Worm (Caenorhabditis elegans) whole organism, L4 larva: Measurements from ENCODE around the gene nmy-3.
"Not testable (repeated sequence)": the region's sequence is repeated elsewhere in the genome, so short reads cannot be mapped to it uniquely, and the experiment has no call there.

Source experiments
- F10B5.3 ChIP-seq: sonication (generic microtip); optimal IDR thresholded peaks from 2 replicates; lab custom pipeline; 2016; ENCODE audit warnings: mild to moderate bottlenecking, missing genetic modification characterization, missing compliant biosample characterization
- Y5F2A.4 ChIP-seq: fragments of 200-800 bp; sonication (Bioruptor generic); optimal IDR thresholded peaks from 2 replicates; lab custom pipeline; 2018; ENCODE audit warnings: mild to moderate bottlenecking, missing genetic modification characterization, missing compliant biosample characterization
- aha-1 ChIP-seq: fragments of 150-350 bp; peaks from one replicate; lab custom pipeline; 2014; ENCODE audit warnings: missing biosample characterization, missing genetic modification characterization
- attf-4 ChIP-seq: sonication (generic microtip); optimal IDR thresholded peaks from 3 replicates; lab custom pipeline; 2017; ENCODE audit warnings: missing biosample characterization, missing genetic modification characterization
- ceh-82 ChIP-seq: sonication (generic microtip); optimal IDR thresholded peaks from 2 replicates; lab custom pipeline; 2017; ENCODE audit warnings: missing biosample characterization, missing genetic modification characterization
- cey-2 ChIP-seq: sonication (generic microtip); optimal IDR thresholded peaks from 3 replicates; lab custom pipeline; 2017; ENCODE audit warnings: missing genetic modification characterization, mild to moderate bottlenecking, missing compliant biosample characterization, antibody characterized with exemption, borderline replicate concordance; ENCODE audit not compliant: insufficient read depth
- ctbp-1 ChIP-seq: fragments of 200-800 bp; sonication (Bioruptor generic); IDR thresholded peaks from 2 replicates; pipeline ENCODE4 v1.3.6; 2022; ENCODE audit warnings: missing genetic modification reagents, missing genetic modification characterization, missing compliant biosample characterization
- daf-16 ChIP-seq, 3 experiments: sonication (generic microtip); optimal IDR thresholded peaks; 2 replicates each; lab custom pipeline; 2016 to 2017; ENCODE audit warnings: missing genetic modification characterization in 3 of 3, missing genetic modification reagents in 3 of 3, mild to moderate bottlenecking in 2 of 3, missing compliant biosample characterization in 2 of 3, missing biosample characterization in 1 of 3, moderate library complexity in 1 of 3
- daf-8 ChIP-seq: fragments of 200-800 bp; sonication (Bioruptor generic); IDR thresholded peaks from 2 replicates; pipeline ENCODE4 v1.3.6; 2022; ENCODE audit warnings: missing genetic modification characterization, missing compliant biosample characterization
- dmd-9 ChIP-seq: fragments of 200-800 bp; sonication (Bioruptor generic); IDR thresholded peaks from 2 replicates; pipeline ENCODE4 v1.3.6; 2022; ENCODE audit warnings: missing genetic modification reagents, missing genetic modification characterization, missing compliant biosample characterization
- dpl-1 ChIP-seq: fragments of 150-350 bp; optimal IDR thresholded peaks from 2 replicates; lab custom pipeline; 2014; ENCODE audit warnings: missing biosample characterization, missing genetic modification reagents, missing genetic modification characterization
- duxl-1 ChIP-seq: sonication (generic microtip); optimal IDR thresholded peaks from 2 replicates; lab custom pipeline; 2016; ENCODE audit warnings: mild to moderate bottlenecking, missing genetic modification characterization, moderate library complexity, missing compliant biosample characterization; ENCODE audit not compliant: poor library complexity
- fkh-10 ChIP-seq: fragments of 150-350 bp; optimal IDR thresholded peaks from 2 replicates; lab custom pipeline; 2014; ENCODE audit warnings: missing biosample characterization, missing genetic modification reagents, missing genetic modification characterization
- gei-8 ChIP-seq: fragments of 200-800 bp; sonication (Bioruptor generic); optimal IDR thresholded peaks from 2 replicates; lab custom pipeline; 2018; ENCODE audit warnings: mild to moderate bottlenecking, missing genetic modification characterization, missing compliant biosample characterization
- hlh-11 ChIP-seq: fragments of 200-800 bp; sonication (Bioruptor generic); optimal IDR thresholded peaks from 2 replicates; lab custom pipeline; 2018; ENCODE audit warnings: mild to moderate bottlenecking, missing genetic modification characterization, missing compliant biosample characterization
- lin-39 ChIP-seq: fragments of 150-350 bp; optimal IDR thresholded peaks from 2 replicates; lab custom pipeline; 2014; ENCODE audit warnings: missing biosample characterization, missing genetic modification reagents, missing genetic modification characterization
- lsy-2 ChIP-seq, 2 experiments: fragments of 150-350 bp in 1 of 2; sonication (generic microtip) in 1 of 2; optimal IDR thresholded peaks; 2 replicates each; lab custom pipeline; 2014 to 2017; ENCODE audit warnings: missing biosample characterization in 2 of 2, missing genetic modification characterization in 2 of 2
- madf-9 ChIP-seq: fragments of 200-800 bp; sonication (Bioruptor generic); conservative IDR thresholded peaks from 2 replicates; pipeline ENCODE4 v1.3.6; 2022; ENCODE audit warnings: missing genetic modification reagents, missing genetic modification characterization, missing compliant biosample characterization
- mdl-1 ChIP-seq, 2 experiments: fragments of 150-350 bp in 1 of 2; sonication (generic microtip) in 1 of 2; optimal IDR thresholded peaks; 2 replicates each; lab custom pipeline; 2014 to 2017; ENCODE audit warnings: missing biosample characterization in 2 of 2, missing genetic modification characterization in 2 of 2
- mdt-29 ChIP-seq: fragments of 200-800 bp; sonication (Bioruptor generic); IDR thresholded peaks from 2 replicates; pipeline ENCODE4 v1.3.6; 2022; ENCODE audit warnings: missing genetic modification reagents, missing genetic modification characterization, missing compliant biosample characterization
- mep-1 ChIP-seq: fragments of 150-350 bp; sonication (generic microtip); optimal IDR thresholded peaks from 3 replicates; lab custom pipeline; 2014; ENCODE audit warnings: missing biosample characterization, missing genetic modification characterization
- nhr-102 ChIP-seq: sonication (generic microtip); optimal IDR thresholded peaks from 2 replicates; lab custom pipeline; 2016; ENCODE audit warnings: mild to moderate bottlenecking, missing genetic modification characterization, moderate library complexity, missing compliant biosample characterization
- nhr-237 ChIP-seq: sonication (generic microtip); optimal IDR thresholded peaks from 2 replicates; lab custom pipeline; 2017; ENCODE audit warnings: missing biosample characterization, missing genetic modification characterization
- nhr-25 ChIP-seq: sonication (generic microtip); optimal IDR thresholded peaks from 2 replicates; lab custom pipeline; 2017; ENCODE audit warnings: missing genetic modification characterization, mild to moderate bottlenecking, missing compliant biosample characterization, antibody characterized with exemption, moderate library complexity, borderline replicate concordance; ENCODE audit not compliant: insufficient read depth
- nhr-42 ChIP-seq: fragments of 200-800 bp; sonication (Bioruptor generic); IDR thresholded peaks from 2 replicates; pipeline ENCODE4 v1.3.6; 2022; ENCODE audit warnings: missing genetic modification characterization, missing compliant biosample characterization
- nhr-6 ChIP-seq: fragments of 150-350 bp; optimal IDR thresholded peaks from 2 replicates; lab custom pipeline; 2014; ENCODE audit warnings: missing biosample characterization, missing genetic modification characterization
- nhr-76 ChIP-seq: fragments of 150-350 bp; optimal IDR thresholded peaks from 2 replicates; lab custom pipeline; 2014; ENCODE audit warnings: missing biosample characterization, missing genetic modification characterization
- nhr-77 ChIP-seq: fragments of 150-350 bp; optimal IDR thresholded peaks from 2 replicates; lab custom pipeline; 2014; ENCODE audit warnings: missing biosample characterization, missing genetic modification characterization
- php-3 ChIP-seq: fragments of 200-800 bp; sonication (Bioruptor generic); IDR thresholded peaks from 2 replicates; pipeline ENCODE4 v1.3.6; 2022; ENCODE audit warnings: missing genetic modification reagents, missing genetic modification characterization, missing compliant biosample characterization
- rbr-2 ChIP-seq: sonication (generic microtip); optimal IDR thresholded peaks from 2 replicates; lab custom pipeline; 2016; ENCODE audit warnings: missing genotype, missing genetic modification characterization, missing compliant biosample characterization
- saeg-2 ChIP-seq: fragments of 200-800 bp; sonication (Bioruptor generic); IDR thresholded peaks from 2 replicates; pipeline ENCODE4 v1.3.6; 2022; ENCODE audit warnings: missing genetic modification reagents, missing genetic modification characterization, missing compliant biosample characterization
- snpc-4 ChIP-seq: fragments of 150-350 bp; optimal IDR thresholded peaks from 2 replicates; lab custom pipeline; 2014; ENCODE audit warnings: missing biosample characterization, missing genetic modification characterization
- unc-62 ChIP-seq, 3 experiments: fragments of 150-350 bp in 1 of 3; sonication (generic microtip); optimal IDR thresholded peaks in 2 of 3; peaks in 1 of 3; 1 replicate in 1 of 3; 2 replicates in 2 of 3; lab custom pipeline; 2014 to 2017; ENCODE audit warnings: missing biosample characterization in 3 of 3, missing genetic modification characterization in 3 of 3, missing genetic modification reagents in 3 of 3, missing genotype in 1 of 3
- vab-7 ChIP-seq: fragments of 200-800 bp; sonication (Bioruptor generic); IDR thresholded peaks from 2 replicates; pipeline ENCODE4 v1.3.6; 2022; ENCODE audit warnings: missing genetic modification reagents, missing genetic modification characterization, missing compliant biosample characterization
- zfp-2 ChIP-seq: sonication (generic microtip); optimal IDR thresholded peaks from 2 replicates; lab custom pipeline; 2016; ENCODE audit warnings: mild to moderate bottlenecking, missing genetic modification characterization, missing compliant biosample characterization
- zip-11 ChIP-seq: fragments of 200-800 bp; sonication (Bioruptor generic); IDR thresholded peaks from 2 replicates; pipeline ENCODE4 v1.3.6; 2022; ENCODE audit warnings: missing genetic modification characterization, missing compliant biosample characterization

nmy-3 gene

DNA sequence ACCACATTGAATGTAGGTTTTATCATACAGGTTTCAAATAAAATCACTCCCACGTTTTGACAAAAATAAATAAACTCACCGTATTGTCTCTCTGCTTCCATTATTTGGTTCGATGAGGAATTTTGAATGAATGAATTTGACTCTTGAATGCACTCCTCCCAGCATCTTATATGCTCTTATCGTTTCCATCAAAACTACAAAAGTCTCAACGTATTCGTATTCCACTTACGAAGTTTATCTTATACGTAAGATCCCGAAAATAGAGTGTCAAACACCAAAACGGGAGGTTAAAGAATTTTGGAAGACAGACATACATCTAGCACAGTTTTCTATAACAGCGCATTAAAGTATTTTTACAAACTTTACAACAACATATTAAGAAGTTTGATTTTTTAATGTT, 19.5 kb downstream of the nmy-3 start, which contains the start of gene nhr-264:
Gene nhr-264, minus strand, starts transcription at position 101 of the 400 bp plus-strand sequence.
- TF ChIP-seq mdl-1 (tag; optimal IDR thresholded peaks at IDR 0.05; lab: Kevin White, UChicago); hlh-11 (tag; lab: Kevin White, UChicago); lin-39 (tag; lab: Kevin White, UChicago): not testable (repeated sequence)

DNA sequence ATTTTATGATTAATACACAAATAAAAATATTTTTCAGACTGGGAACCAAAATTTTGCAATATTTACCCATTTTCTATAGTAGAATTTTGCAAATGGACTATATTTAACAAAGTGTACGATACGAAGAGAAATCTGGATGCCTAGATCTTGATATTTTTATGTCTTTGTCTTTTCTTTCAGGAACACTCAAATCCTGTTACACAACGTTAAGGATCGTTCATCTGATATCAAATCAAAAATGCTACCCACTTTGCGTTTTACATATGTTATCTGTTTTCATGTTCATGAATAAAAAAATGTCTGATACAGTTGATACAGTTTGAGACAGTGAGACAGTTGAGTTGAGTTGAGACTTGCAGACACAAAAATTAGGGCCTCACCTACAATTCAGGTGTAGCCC, 22.0 kb downstream of the nmy-3 start, which contains the start of gene F49C12.1:
Gene F49C12.1, minus strand, starts transcription at position 70 of the 400 bp plus-strand sequence.
- TF ChIP-seq aha-1 (peak; percentile 51), lsy-2 (tag; optimal IDR thresholded peaks at IDR 0.05; lab: Kevin White, UChicago) (no peak), nhr-237 (tag; lab: Kevin White, UChicago) (no peak), Y5F2A.4 (GFP tag; lab: Kevin White, UChicago) (no peak), vab-7 (no peak), saeg-2 (no peak), zip-11 (GFP tag; lab: Robert Waterston, UW) (no peak), duxl-1 (no peak), fkh-10 (GFP tag; lab: Kevin White, UChicago) (no peak), zfp-2 (no peak), nhr-25 (tag; lab: Kevin White, UChicago) (no peak), unc-62 (GFP tag; optimal IDR thresholded peaks at IDR 0.05 in 1 of 2; lab: Kevin White, UChicago) (peak in 1 of 2 experiments; percentile 65), unc-62 (tag; optimal IDR thresholded peaks at IDR 0.05; lab: Kevin White, UChicago) (no peak), snpc-4 (tag; lab: Kevin White, UChicago) (no peak), nhr-42 (GFP tag; lab: Robert Waterston, UW) (no peak), ceh-82 (no peak)
- TF ChIP-seq, all 104 proteins: peak for 2

DNA sequence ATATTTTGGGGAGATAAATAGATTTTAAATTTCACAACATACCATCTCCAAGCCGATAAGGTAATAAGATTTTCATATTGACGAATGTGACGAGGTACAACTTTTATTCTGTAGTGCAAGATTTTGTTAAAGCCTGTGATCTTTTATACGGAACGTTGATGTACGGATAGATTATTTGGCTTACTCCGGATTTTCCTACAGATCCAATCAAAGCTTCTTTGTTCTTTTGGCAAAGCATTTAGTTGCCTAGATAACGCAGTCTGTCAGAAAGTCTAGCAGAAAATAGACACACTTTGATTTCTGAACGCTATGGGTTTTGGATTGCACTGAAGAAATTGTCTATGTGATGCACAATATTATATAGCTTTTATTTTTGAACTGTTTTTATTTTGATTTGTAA, 24.9 kb downstream of the nmy-3 start, which contains the start of gene F49C12.2:
Gene F49C12.2, minus strand, starts transcription at position 101 of the 400 bp plus-strand sequence.
- TF ChIP-seq madf-9 (GFP tag; lab: Robert Waterston, UW) (no peak), daf-8 (GFP tag; lab: Robert Waterston, UW) (no peak), mdt-29 (no peak), cey-2 (tag; lab: Kevin White, UChicago) (no peak), saeg-2 (no peak), dmd-9 (GFP tag; lab: Robert Waterston, UW) (no peak), daf-16 (GFP tag; optimal IDR thresholded peaks at IDR 0.05; lab: Kevin White, UChicago) (no peak), daf-16 (tag; optimal IDR thresholded peaks at IDR 0.05; lab: Kevin White, UChicago) (no peak), dpl-1 (GFP tag; lab: Kevin White, UChicago) (no peak), nhr-6 (tag; lab: Kevin White, UChicago) (no peak), lsy-2 (tag; optimal IDR thresholded peaks at IDR 0.05; lab: Kevin White, UChicago) (no peak), mep-1 (no peak), rbr-2 (no peak), F10B5.3 (tag; lab: Kevin White, UChicago) (no peak), ctbp-1 (GFP tag; lab: Robert Waterston, UW) (no peak), php-3 (GFP tag; lab: Robert Waterston, UW) (no peak), attf-4 (tag; lab: Kevin White, UChicago) (no peak), nhr-76 (tag; lab: Kevin White, UChicago) (no peak), nhr-77 (tag; lab: Kevin White, UChicago) (no peak), gei-8 (GFP tag; lab: Kevin White, UChicago) (no peak), nhr-102 (tag; lab: Kevin White, UChicago) (no peak)
- TF ChIP-seq, all 104 proteins: peak for 0
